Worm (Caenorhabditis elegans) whole organism, L1 larva: ENCODE results near the gene Y37E11B.5.

Source experiments
- fkh-10 ChIP-seq: sonication (generic microtip); optimal IDR thresholded peaks from 2 replicates; lab custom pipeline; 2017; ENCODE audit warnings: missing biosample characterization, missing genetic modification reagents, missing genetic modification characterization
- lin-13 ChIP-seq: fragments of 150-350 bp; optimal IDR thresholded peaks from 2 replicates; lab custom pipeline; 2014; ENCODE audit warnings: missing biosample characterization, missing genetic modification reagents, missing genetic modification characterization
- rnt-1 ChIP-seq: sonication (generic microtip); optimal IDR thresholded peaks from 2 replicates; lab custom pipeline; 2016; ENCODE audit warnings: mild to moderate bottlenecking, missing genetic modification characterization, moderate library complexity, missing compliant biosample characterization
- ztf-11 ChIP-seq, 2 experiments: sonication (generic microtip); optimal IDR thresholded peaks; 2 replicates each; lab custom pipeline; 2016 to 2017; ENCODE audit warnings: missing genetic modification characterization in 2 of 2, missing biosample characterization in 1 of 2, missing compliant biosample characterization in 1 of 2

ce11 chrIV:3642189-3642588, 43.8 kb upstream of the Y37E11B.5 start, which contains the start of gene CC8.3:
- no peak for TF ChIP-seq ztf-11 (tag; optimal IDR thresholded peaks at IDR 0.05; lab: Kevin White, UChicago)
- no peak for TF ChIP-seq lin-13 (GFP tag; lab: Kevin White, UChicago)
- no peak for TF ChIP-seq rnt-1 (tag; lab: Kevin White, UChicago)
- TF ChIP-seq fkh-10, result no peak
